Worm (Caenorhabditis elegans): ENCODE measurements around the gene ZK105.6.

ZK105.6 gene

ce11 chrV:7726927-7727326, 3.1 kb upstream of the ZK105.6 start:
- TF ChIP-seq tbx-8 (GFP tag; optimal IDR thresholded peaks at IDR 0.05), result no peak
- no peak for TF ChIP-seq lin-32 (GFP tag; optimal IDR thresholded peaks at IDR 0.05)

- TF ChIP-seq nhr-28 (tag; optimal IDR thresholded peaks at IDR 0.05) (no peak), bed-3 (GFP tag; optimal IDR thresholded peaks at IDR 0.05) (no peak), zip-8 (tag; optimal IDR thresholded peaks at IDR 0.05) (peak; percentile 68)
These were observed 2.3 kb upstream of the ZK105.6 start for ce11 chrV:7726202-7726601.

ce11 chrV:7721945-7722344, 1.9 kb downstream of the ZK105.6 start, which contains the start of gene ZK105.14:
Gene ZK105.14, minus strand, starts transcription at chrV:7722045.
- TF ChIP-seq cnd-1 (tag; optimal IDR thresholded peaks at IDR 0.05) (no peak), drap-1 (GFP tag; optimal IDR thresholded peaks at IDR 0.05) (no peak), ztf-11 (tag; optimal IDR thresholded peaks at IDR 0.05) (no peak), bed-3 (GFP tag; optimal IDR thresholded peaks at IDR 0.05) (no peak), nhr-28 (tag; optimal IDR thresholded peaks at IDR 0.05) (no peak), lin-32 (GFP tag; optimal IDR thresholded peaks at IDR 0.05) (no peak), ceh-83 (GFP tag; optimal IDR thresholded peaks at IDR 0.05) (no peak), flh-1 (GFP tag; optimal IDR thresholded peaks at IDR 0.05) (no peak), blmp-1 (tag; optimal IDR thresholded peaks at IDR 0.05) (no peak), ceh-39 (tag; optimal IDR thresholded peaks at IDR 0.05) (no peak)

- TF ChIP-seq zip-8 (tag; optimal IDR thresholded peaks at IDR 0.05), result no peak
- TF ChIP-seq flh-1 (GFP tag; optimal IDR thresholded peaks at IDR 0.05), result no peak
- no peak for TF ChIP-seq sem-2 (GFP tag; optimal IDR thresholded peaks at IDR 0.05)
- no peak for TF ChIP-seq nhr-237 (tag; optimal IDR thresholded peaks at IDR 0.05)
- no peak for TF ChIP-seq cnd-1 (tag; optimal IDR thresholded peaks at IDR 0.05)
These were observed 6.2 kb downstream of the ZK105.6 start, which contains the start of gene ZK105.5 for ce11 chrV:7717629-7718028. Gene ZK105.5, minus strand, starts transcription at chrV:7717729.

ce11 chrV:7716034-7716433, 7.8 kb downstream of the ZK105.6 start, which contains the start of gene ZK105.12:
Gene ZK105.12, minus strand, starts transcription at chrV:7716134.
- no peak for TF ChIP-seq ham-2 (GFP tag; optimal IDR thresholded peaks at IDR 0.05)
- TF ChIP-seq pha-4 (tag; optimal IDR thresholded peaks at IDR 0.05), result no peak

ce11 chrV:7713691-7714090, 10.2 kb downstream of the ZK105.6 start, which contains the start of gene ZK105.1:
Gene ZK105.1, plus strand, starts transcription at chrV:7713991.
- TF ChIP-seq sptf-1 (tag; optimal IDR thresholded peaks at IDR 0.05) (no peak), pha-4 (tag; optimal IDR thresholded peaks at IDR 0.05) (no peak), nhr-76 (tag; optimal IDR thresholded peaks at IDR 0.05) (no peak), cnd-1 (tag; optimal IDR thresholded peaks at IDR 0.05) (no peak), mab-5 (tag; optimal IDR thresholded peaks at IDR 0.05) (no peak), flh-1 (GFP tag; optimal IDR thresholded peaks at IDR 0.05) (no peak), mls-2 (tag; optimal IDR thresholded peaks at IDR 0.05) (no peak), unc-62 (GFP tag; optimal IDR thresholded peaks at IDR 0.05) (no peak), lin-32 (GFP tag; optimal IDR thresholded peaks at IDR 0.05) (no peak), ceh-83 (GFP tag; optimal IDR thresholded peaks at IDR 0.05) (no peak), ces-1 (GFP tag; optimal IDR thresholded peaks at IDR 0.05) (no peak), lsy-2 (tag; optimal IDR thresholded peaks at IDR 0.05) (no peak)

- TF ChIP-seq ztf-11 (tag; optimal IDR thresholded peaks at IDR 0.05), result no peak
- TF ChIP-seq lin-13 (tag; optimal IDR thresholded peaks at IDR 0.05), result no peak
- TF ChIP-seq mls-2 (tag; optimal IDR thresholded peaks at IDR 0.05), result no peak
- TF ChIP-seq pha-4 (tag; optimal IDR thresholded peaks at IDR 0.05), result no peak
- no peak for TF ChIP-seq sem-2 (GFP tag; optimal IDR thresholded peaks at IDR 0.05)
- no peak for TF ChIP-seq flh-1 (GFP tag; optimal IDR thresholded peaks at IDR 0.05)
- no peak for TF ChIP-seq ceh-43 (GFP tag; optimal IDR thresholded peaks at IDR 0.05)
- TF ChIP-seq unc-39 (tag; optimal IDR thresholded peaks at IDR 0.05), result no peak
- no peak for TF ChIP-seq hlh-1 (tag; optimal IDR thresholded peaks at IDR 0.05)
- TF ChIP-seq nhr-28 (tag; optimal IDR thresholded peaks at IDR 0.05), result no peak
- no peak for TF ChIP-seq nhr-12 (tag; optimal IDR thresholded peaks at IDR 0.05)
- no peak for TF ChIP-seq mep-1 (tag; optimal IDR thresholded peaks at IDR 0.05)
- TF ChIP-seq lsy-2 (tag; optimal IDR thresholded peaks at IDR 0.05), result no peak
- no peak for TF ChIP-seq zip-8 (tag; optimal IDR thresholded peaks at IDR 0.05)
- TF ChIP-seq nhr-76 (tag; optimal IDR thresholded peaks at IDR 0.05), result no peak
- TF ChIP-seq blmp-1 (tag; optimal IDR thresholded peaks at IDR 0.05), result no peak
- no peak for TF ChIP-seq elt-1 (tag; optimal IDR thresholded peaks at IDR 0.05; ENCODE audit: borderline replicate concordance, insufficient read depth)
- no peak for TF ChIP-seq lin-32 (GFP tag; optimal IDR thresholded peaks at IDR 0.05)
- no peak for TF ChIP-seq nhr-237 (tag; optimal IDR thresholded peaks at IDR 0.05)
These were observed 10.8 kb downstream of the ZK105.6 start, which contains the start of gene ZK105.13 for ce11 chrV:7713072-7713471. Gene ZK105.13, minus strand, starts transcription at chrV:7713172.
